Worm (Caenorhabditis elegans) whole organism, mixed stage, embryonic: Measurements from ENCODE around the gene Y48E1C.4.

Experiments used
- blmp-1 ChIP-seq: fragments of 150-350 bp; optimal IDR thresholded peaks from 2 replicates; lab custom pipeline; 2014; ENCODE audit warnings: missing biosample characterization, missing genetic modification characterization
- ces-1 ChIP-seq: fragments of 150-350 bp; optimal IDR thresholded peaks from 2 replicates; lab custom pipeline; 2014; ENCODE audit warnings: missing biosample characterization, missing genetic modification reagents, missing genetic modification characterization
- elt-3 ChIP-seq: fragments of 150-350 bp; optimal IDR thresholded peaks from 2 replicates; lab custom pipeline; 2014; ENCODE audit warnings: missing biosample characterization, missing genetic modification characterization
- lsy-2 ChIP-seq: fragments of 150-350 bp; optimal IDR thresholded peaks from 2 replicates; lab custom pipeline; 2014; ENCODE audit warnings: missing biosample characterization, missing genetic modification characterization
- mep-1 ChIP-seq: fragments of 150-350 bp; optimal IDR thresholded peaks from 2 replicates; lab custom pipeline; 2017; ENCODE audit warnings: missing biosample characterization, missing genetic modification reagents, missing genetic modification characterization, inconsistent platforms
- nhr-12 ChIP-seq: fragments of 150-350 bp; optimal IDR thresholded peaks from 2 replicates; lab custom pipeline; 2014; ENCODE audit warnings: missing biosample characterization, missing genetic modification characterization
- nhr-237 ChIP-seq: fragments of 150-350 bp; optimal IDR thresholded peaks from 2 replicates; lab custom pipeline; 2014; ENCODE audit warnings: missing biosample characterization, missing genetic modification characterization
- nhr-28 ChIP-seq: fragments of 150-350 bp; optimal IDR thresholded peaks from 2 replicates; lab custom pipeline; 2014; ENCODE audit warnings: missing biosample characterization, missing genetic modification characterization
- nhr-76 ChIP-seq: sonication (generic microtip); optimal IDR thresholded peaks from 2 replicates; lab custom pipeline; 2017; ENCODE audit warnings: missing biosample characterization, missing genetic modification characterization
- pha-4 ChIP-seq: fragments of 150-350 bp; optimal IDR thresholded peaks from 2 replicates; lab custom pipeline; 2018; ENCODE audit warnings: missing biosample characterization, missing genetic modification reagents, missing genetic modification characterization
- snpc-4 ChIP-seq: fragments of 150-350 bp; optimal IDR thresholded peaks from 2 replicates; lab custom pipeline; 2014; ENCODE audit warnings: missing biosample characterization, missing genetic modification characterization
- unc-39 ChIP-seq: fragments of 150-350 bp; optimal IDR thresholded peaks from 2 replicates; lab custom pipeline; 2014; ENCODE audit warnings: missing biosample characterization, missing genetic modification characterization
- unc-62 ChIP-seq: fragments of 150-350 bp; optimal IDR thresholded peaks from 2 replicates; lab custom pipeline; 2014; ENCODE audit warnings: missing biosample characterization, missing genetic modification reagents, missing genetic modification characterization

- TF ChIP-seq nhr-28 (tag; lab: Kevin White, UChicago) (no peak), mep-1 (tag; lab: Kevin White, UChicago) (no peak), elt-3 (no peak), nhr-76 (no peak), snpc-4 (tag; lab: Kevin White, UChicago) (no peak), ces-1 (GFP tag; lab: Kevin White, UChicago) (no peak), unc-62 (GFP tag; lab: Kevin White, UChicago) (no peak), blmp-1 (tag; lab: Kevin White, UChicago) (no peak), nhr-237 (tag; lab: Kevin White, UChicago) (no peak), lsy-2 (tag; lab: Kevin White, UChicago) (no peak), pha-4 (no peak), nhr-12 (tag; lab: Kevin White, UChicago) (no peak), unc-39 (tag; lab: Kevin White, UChicago) (no peak)
Observed at ce11 chrII:13401549-13401948, 35.1 kb downstream of the Y48E1C.4 start.
